Worm (Caenorhabditis elegans) whole organism, mixed stage, embryonic: ENCODE data around the gene dyc-1.

Source experiments
- M03D4.4 ChIP-seq: sonication (generic microtip); optimal IDR thresholded peaks from 2 replicates; lab custom pipeline; 2017; ENCODE audit warnings: mild to moderate bottlenecking, missing genetic modification characterization, missing compliant biosample characterization
- bed-3 ChIP-seq: fragments of 200-800 bp; sonication (Bioruptor generic); optimal IDR thresholded peaks from 3 replicates; lab custom pipeline; 2018; ENCODE audit warnings: mild to moderate bottlenecking, missing genetic modification characterization, moderate library complexity, missing compliant biosample characterization
- blmp-1 ChIP-seq: fragments of 150-350 bp; optimal IDR thresholded peaks from 2 replicates; lab custom pipeline; 2014; ENCODE audit warnings: missing biosample characterization, missing genetic modification characterization
- ceh-39 ChIP-seq: fragments of 150-350 bp; optimal IDR thresholded peaks from 2 replicates; lab custom pipeline; 2014; ENCODE audit warnings: missing biosample characterization, missing genetic modification characterization
- ceh-43 ChIP-seq: fragments of 200-800 bp; sonication (Bioruptor generic); optimal IDR thresholded peaks from 2 replicates; lab custom pipeline; 2018; ENCODE audit warnings: mild to moderate bottlenecking, missing genetic modification characterization, moderate library complexity, missing compliant biosample characterization
- ceh-83 ChIP-seq: fragments of 200-800 bp; sonication (Bioruptor generic); optimal IDR thresholded peaks from 2 replicates; lab custom pipeline; 2018; ENCODE audit warnings: mild to moderate bottlenecking, missing genetic modification characterization, missing compliant biosample characterization
- ces-1 ChIP-seq: fragments of 150-350 bp; optimal IDR thresholded peaks from 2 replicates; lab custom pipeline; 2014; ENCODE audit warnings: missing biosample characterization, missing genetic modification reagents, missing genetic modification characterization
- cnd-1 ChIP-seq: fragments of 200-800 bp; sonication (Bioruptor generic); optimal IDR thresholded peaks from 2 replicates; lab custom pipeline; 2018; ENCODE audit warnings: mild to moderate bottlenecking, missing genetic modification characterization, missing compliant biosample characterization
- drap-1 ChIP-seq: fragments of 200-800 bp; sonication (Bioruptor generic); optimal IDR thresholded peaks from 3 replicates; lab custom pipeline; 2018; ENCODE audit warnings: mild to moderate bottlenecking, missing genetic modification characterization, missing compliant biosample characterization
- elt-1 ChIP-seq: sonication (generic microtip); optimal IDR thresholded peaks from 2 replicates; lab custom pipeline; 2017; ENCODE audit warnings: missing genetic modification characterization, mild to moderate bottlenecking, missing compliant biosample characterization, antibody characterized with exemption, moderate library complexity, borderline replicate concordance; ENCODE audit not compliant: insufficient read depth
- flh-1 ChIP-seq: fragments of 200-800 bp; sonication (Bioruptor generic); optimal IDR thresholded peaks from 2 replicates; lab custom pipeline; 2018; ENCODE audit warnings: mild to moderate bottlenecking, missing genetic modification characterization, moderate library complexity, missing compliant biosample characterization
- ham-2 ChIP-seq: fragments of 200-800 bp; sonication (Bioruptor generic); optimal IDR thresholded peaks from 2 replicates; lab custom pipeline; 2018; ENCODE audit warnings: mild to moderate bottlenecking, missing genetic modification characterization, missing compliant biosample characterization
- hlh-1 ChIP-seq: fragments of 150-350 bp; optimal IDR thresholded peaks from 2 replicates; lab custom pipeline; 2014; ENCODE audit warnings: missing biosample characterization, missing genetic modification reagents, missing genetic modification characterization
- lin-13 ChIP-seq: fragments of 150-350 bp; optimal IDR thresholded peaks from 2 replicates; lab custom pipeline; 2014; ENCODE audit warnings: missing biosample characterization, missing genetic modification characterization
- lin-32 ChIP-seq: fragments of 200-800 bp; sonication (Bioruptor generic); optimal IDR thresholded peaks from 2 replicates; lab custom pipeline; 2018; ENCODE audit warnings: mild to moderate bottlenecking, missing genetic modification characterization, missing compliant biosample characterization
- lsy-2 ChIP-seq: fragments of 150-350 bp; optimal IDR thresholded peaks from 2 replicates; lab custom pipeline; 2014; ENCODE audit warnings: missing biosample characterization, missing genetic modification characterization
- mab-5 ChIP-seq: fragments of 150-350 bp; optimal IDR thresholded peaks from 2 replicates; lab custom pipeline; 2014; ENCODE audit warnings: missing biosample characterization, missing genetic modification characterization
- mep-1 ChIP-seq: fragments of 150-350 bp; optimal IDR thresholded peaks from 2 replicates; lab custom pipeline; 2017; ENCODE audit warnings: missing biosample characterization, missing genetic modification reagents, missing genetic modification characterization, inconsistent platforms
- mls-2 ChIP-seq: sonication (generic microtip); optimal IDR thresholded peaks from 2 replicates; lab custom pipeline; 2016; ENCODE audit warnings: mild to moderate bottlenecking, missing genetic modification characterization, moderate library complexity, missing compliant biosample characterization
- nhr-12 ChIP-seq: fragments of 150-350 bp; optimal IDR thresholded peaks from 2 replicates; lab custom pipeline; 2014; ENCODE audit warnings: missing biosample characterization, missing genetic modification characterization
- nhr-2 ChIP-seq: fragments of 150-350 bp; optimal IDR thresholded peaks from 2 replicates; lab custom pipeline; 2014; ENCODE audit warnings: missing biosample characterization, missing genetic modification characterization
- nhr-237 ChIP-seq: fragments of 150-350 bp; optimal IDR thresholded peaks from 2 replicates; lab custom pipeline; 2014; ENCODE audit warnings: missing biosample characterization, missing genetic modification characterization
- nhr-28 ChIP-seq: fragments of 150-350 bp; optimal IDR thresholded peaks from 2 replicates; lab custom pipeline; 2014; ENCODE audit warnings: missing biosample characterization, missing genetic modification characterization
- nhr-76 ChIP-seq: sonication (generic microtip); optimal IDR thresholded peaks from 2 replicates; lab custom pipeline; 2017; ENCODE audit warnings: missing biosample characterization, missing genetic modification characterization
- pha-4 ChIP-seq: fragments of 150-350 bp; optimal IDR thresholded peaks from 2 replicates; lab custom pipeline; 2018; ENCODE audit warnings: missing biosample characterization, missing genetic modification reagents, missing genetic modification characterization
- sem-2 ChIP-seq: fragments of 200-800 bp; sonication (Bioruptor generic); optimal IDR thresholded peaks from 2 replicates; lab custom pipeline; 2018; ENCODE audit warnings: mild to moderate bottlenecking, missing genetic modification characterization, missing compliant biosample characterization
- snpc-4 ChIP-seq: fragments of 150-350 bp; optimal IDR thresholded peaks from 2 replicates; lab custom pipeline; 2014; ENCODE audit warnings: missing biosample characterization, missing genetic modification characterization
- sptf-1 ChIP-seq: sonication (generic microtip); optimal IDR thresholded peaks from 2 replicates; lab custom pipeline; 2017; ENCODE audit warnings: mild to moderate bottlenecking, missing genetic modification characterization, moderate library complexity, missing compliant biosample characterization
- tbx-8 ChIP-seq: fragments of 200-800 bp; sonication (Bioruptor generic); optimal IDR thresholded peaks from 2 replicates; lab custom pipeline; 2018; ENCODE audit warnings: mild to moderate bottlenecking, missing genetic modification characterization, moderate library complexity, missing compliant biosample characterization
- unc-120 ChIP-seq: sonication (generic microtip); optimal IDR thresholded peaks from 2 replicates; lab custom pipeline; 2017; ENCODE audit warnings: missing genetic modification characterization, missing compliant biosample characterization; ENCODE audit not compliant: poor library complexity, severe bottlenecking
- unc-39 ChIP-seq: fragments of 150-350 bp; optimal IDR thresholded peaks from 2 replicates; lab custom pipeline; 2014; ENCODE audit warnings: missing biosample characterization, missing genetic modification characterization
- unc-62 ChIP-seq: fragments of 150-350 bp; optimal IDR thresholded peaks from 2 replicates; lab custom pipeline; 2014; ENCODE audit warnings: missing biosample characterization, missing genetic modification reagents, missing genetic modification characterization
- ztf-11 ChIP-seq: fragments of 150-350 bp; optimal IDR thresholded peaks from 2 replicates; lab custom pipeline; 2014; ENCODE audit warnings: missing biosample characterization, missing genetic modification characterization

dyc-1 gene

DNA sequence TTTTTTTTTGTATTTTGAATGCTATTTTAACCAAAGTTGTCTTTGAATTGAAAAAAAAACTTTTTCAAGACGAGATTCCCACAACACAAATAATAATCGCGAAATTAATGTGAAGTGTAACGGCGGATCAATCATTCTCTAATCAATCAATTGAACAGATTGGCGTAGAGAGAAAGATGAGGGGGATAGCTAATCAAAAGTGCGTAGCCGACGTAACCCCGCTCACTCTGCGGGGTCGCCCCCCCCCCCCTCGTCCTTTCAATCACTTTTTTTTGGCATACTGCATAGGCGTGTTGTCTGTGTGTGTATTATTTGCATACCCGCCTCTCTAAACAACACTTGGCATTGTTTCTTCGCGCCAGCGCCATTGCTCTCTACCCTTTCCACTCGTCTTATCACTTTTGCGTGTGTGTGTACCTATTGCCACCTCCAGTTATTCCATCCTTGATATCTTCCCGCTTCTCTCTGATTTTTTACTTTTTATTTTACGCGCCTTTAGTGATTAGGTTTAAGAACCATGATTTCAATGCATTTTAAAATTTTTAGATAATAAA is 24.9 kb upstream of the dyc-1 start:
- TF ChIP-seq unc-62 (GFP tag; lab: Kevin White, UChicago) (peak; percentile 35), mls-2 (tag; lab: Kevin White, UChicago) (no peak), nhr-12 (no peak), lsy-2 (tag; lab: Kevin White, UChicago) (no peak), ceh-43 (no peak), lin-32 (GFP tag; lab: Kevin White, UChicago) (no peak), unc-120 (tag; lab: Kevin White, UChicago) (peak; percentile 16), mep-1 (tag; lab: Kevin White, UChicago) (no peak), snpc-4 (tag; lab: Kevin White, UChicago) (no peak), mab-5 (tag; lab: Kevin White, UChicago) (no peak), hlh-1 (tag; lab: Kevin White, UChicago) (no peak), tbx-8 (GFP tag; lab: Kevin White, UChicago) (no peak), flh-1 (GFP tag; lab: Kevin White, UChicago) (no peak), ham-2 (GFP tag; lab: Kevin White, UChicago) (peak; percentile 29), elt-1 (tag; lab: Kevin White, UChicago) (no peak), ceh-39 (tag; lab: Kevin White, UChicago) (no peak), ztf-11 (tag; lab: Kevin White, UChicago) (no peak), M03D4.4 (peak; percentile 15), blmp-1 (no peak), ces-1 (no peak), lin-13 (tag; lab: Kevin White, UChicago) (no peak), sptf-1 (tag; lab: Kevin White, UChicago) (no peak), ceh-83 (no peak), nhr-2 (tag; lab: Kevin White, UChicago) (no peak), bed-3 (GFP tag; lab: Kevin White, UChicago) (no peak), nhr-28 (tag; lab: Kevin White, UChicago) (no peak), sem-2 (GFP tag; lab: Kevin White, UChicago) (no peak), drap-1 (GFP tag; lab: Kevin White, UChicago) (no peak)

DNA sequence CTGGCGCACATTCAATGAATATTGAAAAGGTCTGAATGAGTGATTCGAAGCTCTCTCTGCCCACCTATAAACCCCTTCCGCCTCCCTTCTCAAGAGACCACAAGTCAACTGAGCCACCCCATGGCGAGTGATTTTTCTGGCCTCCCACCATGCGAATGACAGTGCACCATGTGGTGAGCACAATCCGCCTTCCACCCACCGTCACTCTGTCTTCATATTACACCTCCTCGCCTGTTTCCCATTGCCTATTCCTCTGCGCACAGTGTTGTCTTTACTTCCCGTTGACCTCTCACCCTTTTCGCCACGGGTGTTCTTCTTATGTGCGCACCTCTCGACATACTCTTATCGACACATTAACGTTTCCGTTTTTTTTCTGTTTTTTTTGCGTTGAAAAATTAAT is 22.4 kb upstream of the dyc-1 start:
- no peak for TF ChIP-seq tbx-8 (GFP tag; lab: Kevin White, UChicago)
- TF ChIP-seq snpc-4 (tag; lab: Kevin White, UChicago), result no peak
- TF ChIP-seq lin-13 (tag; lab: Kevin White, UChicago), result no peak
- TF ChIP-seq hlh-1 (tag; lab: Kevin White, UChicago), result peak; percentile 57
- TF ChIP-seq ceh-83, result no peak
- TF ChIP-seq sptf-1 (tag; lab: Kevin White, UChicago), result peak; percentile 38
- no peak for TF ChIP-seq drap-1 (GFP tag; lab: Kevin White, UChicago)
- TF ChIP-seq lsy-2 (tag; lab: Kevin White, UChicago), result no peak
- no peak for TF ChIP-seq nhr-12
- no peak for TF ChIP-seq nhr-237 (tag; lab: Kevin White, UChicago)
- TF ChIP-seq unc-39 (tag; lab: Kevin White, UChicago), result no peak
- TF ChIP-seq ces-1, result no peak
- TF ChIP-seq cnd-1 (tag; lab: Kevin White, UChicago), result peak; percentile 43
- TF ChIP-seq nhr-2 (tag; lab: Kevin White, UChicago), result peak; percentile 83
- no peak for TF ChIP-seq unc-120 (tag; lab: Kevin White, UChicago)
- TF ChIP-seq mls-2 (tag; lab: Kevin White, UChicago), result no peak
- TF ChIP-seq sem-2 (GFP tag; lab: Kevin White, UChicago), result no peak
- TF ChIP-seq lin-32 (GFP tag; lab: Kevin White, UChicago), result no peak
- TF ChIP-seq nhr-76 (tag; lab: Kevin White, UChicago), result no peak
- TF ChIP-seq nhr-28 (tag; lab: Kevin White, UChicago), result no peak
- no peak for TF ChIP-seq M03D4.4
- TF ChIP-seq bed-3 (GFP tag; lab: Kevin White, UChicago), result no peak
- TF ChIP-seq ham-2 (GFP tag; lab: Kevin White, UChicago), result no peak
- no peak for TF ChIP-seq mep-1 (tag; lab: Kevin White, UChicago)
- no peak for TF ChIP-seq ceh-43
- no peak for TF ChIP-seq unc-62 (GFP tag; lab: Kevin White, UChicago)
- no peak for TF ChIP-seq ceh-39 (tag; lab: Kevin White, UChicago)

DNA sequence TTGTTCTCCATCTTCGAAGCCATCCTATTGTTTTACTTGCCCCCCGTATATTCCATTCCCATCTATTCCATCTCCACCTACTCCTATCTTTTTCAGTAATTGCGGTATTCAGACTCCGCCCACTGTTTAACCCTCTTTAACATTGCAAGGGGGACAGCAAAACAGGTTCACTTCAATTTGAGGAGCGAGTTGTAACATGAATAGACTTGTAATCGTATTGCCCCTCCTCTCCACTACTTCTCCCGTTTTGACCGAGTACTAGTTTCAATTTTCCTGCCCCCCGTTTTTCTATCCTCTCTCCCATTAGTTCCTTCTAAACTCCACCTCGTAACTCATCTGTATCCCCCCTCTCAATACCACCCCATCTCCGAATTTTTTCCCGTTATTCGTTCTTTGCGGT is 20.8 kb upstream of the dyc-1 start:
- TF ChIP-seq unc-120 (tag; lab: Kevin White, UChicago) (no peak), mep-1 (tag; lab: Kevin White, UChicago) (no peak), ces-1 (peak; percentile 77), unc-62 (GFP tag; lab: Kevin White, UChicago) (no peak), nhr-2 (tag; lab: Kevin White, UChicago) (no peak), pha-4 (no peak)
- TF ChIP-seq, all 35 proteins: peak for 1
